Fruit fly (Drosophila melanogaster): ENCODE measurements around the gene Tim9b.

DNA sequence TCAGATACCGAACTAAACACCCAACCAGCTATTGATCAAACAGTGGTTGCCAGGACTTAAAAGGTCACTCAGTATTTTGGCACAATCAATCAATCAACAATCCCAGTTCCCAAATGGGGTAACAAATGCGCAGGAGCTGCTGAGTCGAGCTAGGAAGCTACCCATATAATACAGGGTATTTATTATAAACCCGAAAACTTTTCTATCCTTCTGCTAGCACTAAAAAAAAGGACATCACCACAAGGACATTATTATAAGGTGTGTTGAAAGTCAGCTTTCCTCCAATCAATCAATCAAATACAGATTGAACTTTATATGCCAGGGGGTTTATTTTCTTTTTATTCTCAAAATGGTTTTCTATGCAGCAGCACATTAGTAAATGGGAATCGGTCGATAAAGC is 2.8 kb upstream of the Tim9b start, which contains the start of gene CG14221:
- TF ChIP-seq Hr78 (GFP tag; optimal IDR thresholded peaks at IDR 0.05) (no peak), N (GFP tag; optimal IDR thresholded peaks at IDR 0.05) (no peak), psq (GFP tag; optimal IDR thresholded peaks at IDR 0.05) (no peak), CrebA (GFP tag; optimal IDR thresholded peaks at IDR 0.05; ENCODE audit: borderline replicate concordance) (no peak), pan (optimal IDR thresholded peaks at IDR 0.05) (no peak), usp (GFP tag; optimal IDR thresholded peaks at IDR 0.05) (no peak), Hr83 (GFP tag; optimal IDR thresholded peaks at IDR 0.05; ENCODE audit: poor library complexity, severe bottlenecking) (no peak), lola (GFP tag; optimal IDR thresholded peaks at IDR 0.05) (no peak), CG32264 (GFP tag; optimal IDR thresholded peaks at IDR 0.05) (no peak)

All from whole organism, wandering third instar larva.